Worm (Caenorhabditis elegans): Measurements from ENCODE around the gene fipr-18.

Gene fipr-18

DNA sequence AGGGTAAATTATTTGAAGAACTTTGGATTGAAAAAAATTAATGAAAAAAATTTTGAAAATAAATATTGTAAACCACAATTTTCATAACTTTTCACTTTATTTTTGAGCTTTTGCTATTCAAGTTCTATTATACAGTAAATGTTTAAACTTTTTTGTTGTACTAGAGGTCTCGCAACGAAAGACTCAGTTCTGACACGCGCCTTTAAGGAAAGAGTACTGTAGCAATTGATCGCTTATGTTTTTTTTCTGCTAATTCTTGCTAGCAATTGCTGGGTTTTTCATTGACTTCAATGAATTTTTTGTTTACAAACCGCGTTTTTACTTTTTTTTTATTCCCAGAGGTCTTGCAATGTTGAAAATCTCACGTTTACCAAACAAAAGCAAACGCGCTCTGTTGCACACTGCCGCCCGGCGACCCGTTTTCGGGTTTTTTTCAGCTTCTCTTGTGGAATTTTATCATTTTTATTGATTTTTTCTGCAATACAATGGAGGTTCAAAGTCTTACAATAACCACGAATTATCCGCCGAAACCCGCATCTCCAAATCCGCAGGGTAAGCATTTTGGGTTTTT is 4.4 kb downstream of the fipr-18 start, which contains the start of gene H14A12.3:
TSS of gene H14A12.3 (plus strand) at position 360 of the 571 bp plus-strand sequence.
- TF ChIP-seq C34F6.9 (tag; optimal IDR thresholded peaks at IDR 0.05) (peak; percentile 54), lsy-2 (tag; optimal IDR thresholded peaks at IDR 0.05) (peak in 1 of 2 experiments; percentile 41), dmd-4 (tag; optimal IDR thresholded peaks at IDR 0.05) (no peak), unc-55 (GFP tag; optimal IDR thresholded peaks at IDR 0.05) (peak; percentile 19), elt-1 (tag; optimal IDR thresholded peaks at IDR 0.05) (no peak)

DNA sequence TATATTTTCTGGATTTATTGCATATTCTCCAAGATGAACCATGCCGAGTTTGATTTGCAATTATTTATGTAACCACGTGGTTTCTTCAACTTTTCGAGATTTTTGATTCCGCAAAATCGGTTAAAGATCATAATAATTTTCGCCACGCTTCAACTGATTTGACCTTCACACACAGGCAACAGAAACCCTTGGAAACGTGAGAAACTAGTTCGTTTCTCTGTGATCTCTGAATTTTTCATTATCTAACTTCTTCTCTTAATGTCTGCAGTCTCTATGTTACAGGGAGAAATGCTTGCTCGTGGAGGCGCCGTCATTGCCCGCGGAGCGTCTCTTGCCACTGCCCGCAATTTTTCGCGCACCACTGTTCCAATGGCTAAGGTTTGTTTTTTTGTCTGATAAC is 6.2 kb downstream of the fipr-18 start, which contains the start of gene fum-1:
TSS of gene fum-1 (plus strand) at position 259 of the 400 bp plus-strand sequence.
- TF ChIP-seq R02D3.7 (tag; optimal IDR thresholded peaks at IDR 0.05) (no peak), Y55F3AM.14 (GFP tag; optimal IDR thresholded peaks at IDR 0.05) (no peak), aly-2 (tag; optimal IDR thresholded peaks at IDR 0.05) (no peak), skn-1 (tag; optimal IDR thresholded peaks at IDR 0.05) (no peak), mbf-1 (tag; optimal IDR thresholded peaks at IDR 0.05) (no peak), gmeb-1 (tag; optimal IDR thresholded peaks at IDR 0.05) (peak; percentile 59), F13H6.1 (tag; optimal IDR thresholded peaks at IDR 0.05) (peak; percentile 34), C34F6.9 (tag; optimal IDR thresholded peaks at IDR 0.05) (peak; percentile 64), lin-13 (GFP tag; optimal IDR thresholded peaks at IDR 0.05) (peak; percentile 39), lin-11 (tag; optimal IDR thresholded peaks at IDR 0.05) (peak; percentile 2), alr-1 (tag; optimal IDR thresholded peaks at IDR 0.05) (no peak), snpc-4 (tag; optimal IDR thresholded peaks at IDR 0.05) (peak; percentile 12), blmp-1 (tag; optimal IDR thresholded peaks at IDR 0.05; ENCODE audit: insufficient read depth) (peak; percentile 7), ZK546.5 (tag; optimal IDR thresholded peaks at IDR 0.05) (no peak), nhr-12 (tag; optimal IDR thresholded peaks at IDR 0.05) (no peak), nhr-11 (tag; optimal IDR thresholded peaks at IDR 0.05) (no peak), elt-3 (tag; optimal IDR thresholded peaks at IDR 0.05) (no peak), nhr-237 (tag; optimal IDR thresholded peaks at IDR 0.05) (no peak), ztf-1 (GFP tag; conservative IDR thresholded peaks at IDR 0.05) (no peak), fos-1 (tag; optimal IDR thresholded peaks at IDR 0.05) (peak; percentile 54), dmd-4 (tag; optimal IDR thresholded peaks at IDR 0.05) (no peak), ztf-11 (tag; optimal IDR thresholded peaks at IDR 0.05) (no peak), lin-39 (tag; optimal IDR thresholded peaks at IDR 0.05) (no peak), lsy-2 (tag; optimal IDR thresholded peaks at IDR 0.05) (peak in 1 of 2 experiments; percentile 69), nhr-129 (tag; optimal IDR thresholded peaks at IDR 0.05) (peak; percentile 63), crh-2 (tag; optimal IDR thresholded peaks at IDR 0.05) (peak; percentile 70), nhr-77 (tag; optimal IDR thresholded peaks at IDR 0.05) (no peak), elt-1 (tag; optimal IDR thresholded peaks at IDR 0.05) (no peak), egl-27 (tag; optimal IDR thresholded peaks at IDR 0.05) (no peak), mab-5 (tag; optimal IDR thresholded peaks at IDR 0.05) (no peak), sma-3 (GFP tag; optimal IDR thresholded peaks at IDR 0.05) (peak; percentile 56), ceh-16 (tag; optimal IDR thresholded peaks at IDR 0.05) (no peak), nhr-10 (tag; optimal IDR thresholded peaks at IDR 0.05) (no peak), nhr-25 (tag; optimal IDR thresholded peaks at IDR 0.05) (peak; percentile 79), unc-39 (tag; optimal IDR thresholded peaks at IDR 0.05) (no peak), ztf-4 (tag; optimal IDR thresholded peaks at IDR 0.05) (peak; percentile 41), unc-62 (GFP tag; optimal IDR thresholded peaks at IDR 0.05) (no peak), mdl-1 (tag; optimal IDR thresholded peaks at IDR 0.05) (peak in 1 of 2 experiments; percentile 63), ama-1 (optimal IDR thresholded peaks at IDR 0.05) (peak; percentile 41), nhr-6 (tag; optimal IDR thresholded peaks at IDR 0.05) (peak; percentile 44), sma-9 (GFP tag; optimal IDR thresholded peaks at IDR 0.05) (peak; percentile 79), sma-9 (tag; optimal IDR thresholded peaks at IDR 0.05) (no peak), sem-4 (tag; optimal IDR thresholded peaks at IDR 0.05) (no peak), nhr-23 (tag; optimal IDR thresholded peaks at IDR 0.05) (no peak), ceh-82 (tag; optimal IDR thresholded peaks at IDR 0.05) (no peak), unc-55 (GFP tag; optimal IDR thresholded peaks at IDR 0.05) (peak; percentile 28), zag-1 (tag; optimal IDR thresholded peaks at IDR 0.05) (no peak), peb-1 (tag; optimal IDR thresholded peaks at IDR 0.05) (no peak), nhr-21 (tag; optimal IDR thresholded peaks at IDR 0.05) (peak; percentile 22)

Data from whole organism, L2 larva.